Fruit fly (Drosophila melanogaster): ENCODE results near the gene CG13856.

CG13856 gene

dm6 chr3R:22410537-22411360 lies 8.3 kb downstream of the CG13856 start, which contains the start of the genes CG13850 and lqfR (continued):
- TF ChIP-seq CG3838 (GFP tag; optimal IDR thresholded peaks at IDR 0.05) (peak; percentile 21), CG1792 (GFP tag; optimal IDR thresholded peaks at IDR 0.05) (peak; percentile 29), CG10431 (GFP tag; optimal IDR thresholded peaks at IDR 0.05) (peak; percentile 1), cwo (GFP tag; optimal IDR thresholded peaks at IDR 0.05) (peak; percentile 58), pum (GFP tag; optimal IDR thresholded peaks at IDR 0.05) (peak; percentile 78), cad (GFP tag; optimal IDR thresholded peaks at IDR 0.05) (no peak), CG34224 (GFP tag; IDR thresholded peaks at IDR 0.05; ENCODE audit: partially characterized antibody) (no peak; the same call in 2 of the 3 replicates), Ada2b (GFP tag; IDR thresholded peaks at IDR 0.05) (no peak; the same call in 1 of the 2 replicates), bowl (GFP tag; IDR thresholded peaks at IDR 0.05) (no peak), sisA (GFP tag; IDR thresholded peaks at IDR 0.05) (peak; percentile 58), CG6813 (GFP tag; optimal IDR thresholded peaks at IDR 0.05) (no peak), D19B (GFP tag; optimal IDR thresholded peaks at IDR 0.05) (peak; percentile 66), bsh (GFP tag; optimal IDR thresholded peaks at IDR 0.05) (peak in 1 of 2 experiments; percentile 38), CG8924 (tag; optimal IDR thresholded peaks at IDR 0.05) (peak; percentile 63), HLH3B (GFP tag; IDR thresholded peaks at IDR 0.05) (peak; percentile 57; the same call in 1 of the 2 replicates), CG1024 (GFP tag; IDR thresholded peaks at IDR 0.05) (no peak), HLH54F (GFP tag; optimal IDR thresholded peaks at IDR 0.05) (peak; percentile 90), NC2α (GFP tag; optimal IDR thresholded peaks at IDR 0.05) (peak; percentile 36), vfl (GFP tag; optimal IDR thresholded peaks at IDR 0.05) (peak; percentile 73), wor (GFP tag; IDR thresholded peaks at IDR 0.05) (0 out of 2 replicates have a peak, but pooled peaks have one; percentile 35), CG5953 (GFP tag; IDR thresholded peaks at IDR 0.05) (0 out of 2 replicates have a peak, but pooled peaks have one; percentile 21), grau (tag; optimal IDR thresholded peaks at IDR 0.05) (peak; percentile 75), CG12236 (GFP tag; optimal IDR thresholded peaks at IDR 0.05) (peak; percentile 26), CG14441 (GFP tag; IDR thresholded peaks at IDR 0.05) (peak; percentile 43; the same call in 1 of the 2 replicates), CG17186 (GFP tag; optimal IDR thresholded peaks at IDR 0.05) (peak; percentile 41), CG9932 (GFP tag; IDR thresholded peaks at IDR 0.05) (peak; percentile 87), Asciz (GFP tag; optimal IDR thresholded peaks at IDR 0.05) (peak; percentile 35), nerfin-2 (GFP tag; IDR thresholded peaks at IDR 0.05; ENCODE audit: partially characterized antibody) (no peak), Xbp1 (GFP tag; optimal IDR thresholded peaks at IDR 0.05) (peak; percentile 84), Vsx1 (GFP tag; optimal IDR thresholded peaks at IDR 0.05) (peak; percentile 87), Atf-2 (GFP tag; optimal IDR thresholded peaks at IDR 0.05) (peak; percentile 75), CG14667 (GFP tag; IDR thresholded peaks at IDR 0.05) (peak; percentile 25; the same call in 1 of the 2 replicates), CG11695 (GFP tag; IDR thresholded peaks at IDR 0.05) (no peak), CG3163 (GFP tag; optimal IDR thresholded peaks at IDR 0.05) (peak; percentile 59), mam (GFP tag; optimal IDR thresholded peaks at IDR 0.05) (peak; percentile 85), CG4707 (GFP tag; optimal IDR thresholded peaks at IDR 0.05) (no peak), CG8089 (GFP tag; optimal IDR thresholded peaks at IDR 0.05) (peak; percentile 52), CG18599 (GFP tag; optimal IDR thresholded peaks at IDR 0.05) (peak; percentile 53), Kr (GFP tag; optimal IDR thresholded peaks at IDR 0.05) (no peak), CG43689 (GFP tag; IDR thresholded peaks at IDR 0.05) (no peak; the same call in 1 of the 2 replicates), Side (GFP tag; optimal IDR thresholded peaks at IDR 0.05) (peak; percentile 66), klu (GFP tag; IDR thresholded peaks at IDR 0.05) (peak; percentile 72), CG7745 (tag; optimal IDR thresholded peaks at IDR 0.05) (no peak), gem (tag; optimal IDR thresholded peaks at IDR 0.05) (no peak), CG11247 (GFP tag; IDR thresholded peaks at IDR 0.05) (peak; percentile 52; the same call in 1 of the 2 replicates), pan (optimal IDR thresholded peaks at IDR 0.05) (no peak), pan (GFP tag; optimal IDR thresholded peaks at IDR 0.05 in 1 of 2, IDR thresholded peaks at IDR 0.05 in 1 of 2) (no peak), dm (GFP tag; optimal IDR thresholded peaks at IDR 0.05) (peak; percentile 80), CG11398 (GFP tag; optimal IDR thresholded peaks at IDR 0.05) (peak; percentile 48)
